Worm (Caenorhabditis elegans) whole organism, L2 larva: ENCODE results near the gene Y45F3A.1.

Experiments used
- F13H6.1 ChIP-seq: sonication (generic microtip); optimal IDR thresholded peaks from 2 replicates; lab custom pipeline; 2016; ENCODE audit warnings: missing genetic modification characterization, missing compliant biosample characterization
- R02D3.7 ChIP-seq: fragments of 150-350 bp; optimal IDR thresholded peaks from 2 replicates; lab custom pipeline; 2014; ENCODE audit warnings: missing biosample characterization, missing genetic modification characterization
- Y55F3AM.14 ChIP-seq: fragments of 200-800 bp; sonication (Bioruptor generic); optimal IDR thresholded peaks from 2 replicates; lab custom pipeline; 2018; ENCODE audit warnings: mild to moderate bottlenecking, missing genetic modification characterization, missing compliant biosample characterization
- ZK546.5 ChIP-seq: sonication (generic microtip); optimal IDR thresholded peaks from 2 replicates; lab custom pipeline; 2017; ENCODE audit warnings: missing biosample characterization, missing genetic modification characterization
- alr-1 ChIP-seq: fragments of 150-350 bp; optimal IDR thresholded peaks from 2 replicates; lab custom pipeline; 2014; ENCODE audit warnings: missing biosample characterization, missing genetic modification characterization
- aly-2 ChIP-seq: fragments of 150-350 bp; optimal IDR thresholded peaks from 2 replicates; lab custom pipeline; 2014; ENCODE audit warnings: missing biosample characterization, missing genetic modification characterization
- ama-1 ChIP-seq: fragments of 150-350 bp; optimal IDR thresholded peaks from 2 replicates; lab custom pipeline; 2018; ENCODE audit warnings: inconsistent platforms
- blmp-1 ChIP-seq: sonication (generic microtip); optimal IDR thresholded peaks from 2 replicates; lab custom pipeline; 2017; ENCODE audit warnings: missing genetic modification characterization, mild to moderate bottlenecking, missing compliant biosample characterization, antibody characterized with exemption, moderate library complexity; ENCODE audit not compliant: insufficient read depth
- ceh-16 ChIP-seq: fragments of 150-350 bp; optimal IDR thresholded peaks from 2 replicates; lab custom pipeline; 2014; ENCODE audit warnings: missing biosample characterization, missing genetic modification characterization
- crh-2 ChIP-seq: sonication (generic microtip); optimal IDR thresholded peaks from 2 replicates; lab custom pipeline; 2017; ENCODE audit warnings: missing biosample characterization, missing genetic modification characterization
- dmd-4 ChIP-seq: sonication (generic microtip); optimal IDR thresholded peaks from 2 replicates; lab custom pipeline; 2017; ENCODE audit warnings: missing biosample characterization, missing genetic modification characterization
- egl-27 ChIP-seq: sonication (generic microtip); optimal IDR thresholded peaks from 3 replicates; lab custom pipeline; 2017; ENCODE audit warnings: missing biosample characterization, missing genetic modification reagents, missing genetic modification characterization
- elt-1 ChIP-seq: fragments of 150-350 bp; optimal IDR thresholded peaks from 2 replicates; lab custom pipeline; 2014; ENCODE audit warnings: missing biosample characterization, missing genetic modification characterization
- elt-3 ChIP-seq: sonication (generic microtip); optimal IDR thresholded peaks from 2 replicates; lab custom pipeline; 2017; ENCODE audit warnings: missing biosample characterization, missing genetic modification characterization
- fos-1 ChIP-seq: fragments of 150-350 bp; optimal IDR thresholded peaks from 2 replicates; lab custom pipeline; 2014; ENCODE audit warnings: missing biosample characterization, missing genetic modification characterization
- gmeb-1 ChIP-seq: fragments of 150-350 bp; optimal IDR thresholded peaks from 2 replicates; lab custom pipeline; 2014; ENCODE audit warnings: missing biosample characterization, missing genetic modification characterization
- lin-11 ChIP-seq: fragments of 150-350 bp; sonication (generic microtip); optimal IDR thresholded peaks from 2 replicates; lab custom pipeline; 2014; ENCODE audit warnings: missing biosample characterization, missing genetic modification characterization, inconsistent platforms, mixed read lengths
- lin-13 ChIP-seq: fragments of 150-350 bp; optimal IDR thresholded peaks from 2 replicates; lab custom pipeline; 2014; ENCODE audit warnings: missing biosample characterization, missing genetic modification reagents, missing genetic modification characterization
- lin-39 ChIP-seq: fragments of 150-350 bp; optimal IDR thresholded peaks from 2 replicates; lab custom pipeline; 2014; ENCODE audit warnings: missing biosample characterization, missing genetic modification reagents, missing genetic modification characterization
- lsy-2 ChIP-seq, 2 experiments: fragments of 150-350 bp in 1 of 2; sonication (generic microtip) in 1 of 2; optimal IDR thresholded peaks; 2 replicates each; lab custom pipeline; 2014 to 2017; ENCODE audit warnings: missing biosample characterization in 2 of 2, missing genetic modification characterization in 2 of 2
- mab-5 ChIP-seq: fragments of 150-350 bp; optimal IDR thresholded peaks from 2 replicates; lab custom pipeline; 2014; ENCODE audit warnings: missing biosample characterization, missing genetic modification characterization
- mbf-1 ChIP-seq: sonication (generic microtip); optimal IDR thresholded peaks from 2 replicates; lab custom pipeline; 2017; ENCODE audit warnings: missing biosample characterization, missing genetic modification characterization
- mdl-1 ChIP-seq, 2 experiments: fragments of 150-350 bp in 1 of 2; sonication (generic microtip) in 1 of 2; optimal IDR thresholded peaks; 2 replicates each; lab custom pipeline; 2017; ENCODE audit warnings: missing biosample characterization in 2 of 2, missing genetic modification characterization in 2 of 2
- nhr-10 ChIP-seq: sonication (generic microtip); optimal IDR thresholded peaks from 2 replicates; lab custom pipeline; 2017; ENCODE audit warnings: missing biosample characterization, missing genetic modification characterization
- nhr-11 ChIP-seq: fragments of 150-350 bp; optimal IDR thresholded peaks from 2 replicates; lab custom pipeline; 2014; ENCODE audit warnings: missing biosample characterization, missing genetic modification characterization
- nhr-12 ChIP-seq: fragments of 150-350 bp; optimal IDR thresholded peaks from 2 replicates; lab custom pipeline; 2014; ENCODE audit warnings: missing biosample characterization, missing genetic modification characterization
- nhr-129 ChIP-seq: fragments of 150-350 bp; optimal IDR thresholded peaks from 2 replicates; lab custom pipeline; 2014; ENCODE audit warnings: missing biosample characterization, missing genetic modification characterization
- nhr-21 ChIP-seq: fragments of 150-350 bp; optimal IDR thresholded peaks from 2 replicates; lab custom pipeline; 2014; ENCODE audit warnings: missing biosample characterization, missing genetic modification characterization
- nhr-23 ChIP-seq: fragments of 150-350 bp; optimal IDR thresholded peaks from 2 replicates; lab custom pipeline; 2014; ENCODE audit warnings: missing biosample characterization, missing genetic modification reagents, missing genetic modification characterization
- nhr-237 ChIP-seq: fragments of 150-350 bp; optimal IDR thresholded peaks from 2 replicates; lab custom pipeline; 2014; ENCODE audit warnings: missing biosample characterization, missing genetic modification characterization
- nhr-25 ChIP-seq: fragments of 150-350 bp; sonication (generic microtip); optimal IDR thresholded peaks from 3 replicates; lab custom pipeline; 2014; ENCODE audit warnings: missing biosample characterization, missing genetic modification characterization
- nhr-6 ChIP-seq: fragments of 150-350 bp; optimal IDR thresholded peaks from 2 replicates; lab custom pipeline; 2014; ENCODE audit warnings: missing biosample characterization, missing genetic modification characterization
- nhr-77 ChIP-seq: fragments of 150-350 bp; optimal IDR thresholded peaks from 2 replicates; lab custom pipeline; 2014; ENCODE audit warnings: missing biosample characterization, missing genetic modification characterization
- peb-1 ChIP-seq: fragments of 150-350 bp; optimal IDR thresholded peaks from 2 replicates; lab custom pipeline; 2014; ENCODE audit warnings: missing biosample characterization, missing genetic modification characterization
- sem-4 ChIP-seq: fragments of 150-350 bp; optimal IDR thresholded peaks from 2 replicates; lab custom pipeline; 2014; ENCODE audit warnings: missing biosample characterization, missing genetic modification reagents, missing genetic modification characterization
- skn-1 ChIP-seq: sonication (generic microtip); optimal IDR thresholded peaks from 2 replicates; lab custom pipeline; 2017; ENCODE audit warnings: missing biosample characterization, missing genetic modification characterization
- sma-3 ChIP-seq: sonication (generic microtip); optimal IDR thresholded peaks from 2 replicates; lab custom pipeline; 2016; ENCODE audit warnings: missing genetic modification reagents, missing genetic modification characterization, missing compliant biosample characterization
- sma-9 ChIP-seq, 2 experiments: fragments of 150-350 bp in 1 of 2; sonication (generic microtip) in 1 of 2; optimal IDR thresholded peaks; 2 replicates each; lab custom pipeline; 2014 to 2016; ENCODE audit warnings: missing genetic modification characterization in 2 of 2, mild to moderate bottlenecking in 1 of 2, missing biosample characterization in 1 of 2, missing compliant biosample characterization in 1 of 2, missing genetic modification reagents in 1 of 2, moderate library complexity in 1 of 2
- snpc-4 ChIP-seq: fragments of 150-350 bp; optimal IDR thresholded peaks from 2 replicates; lab custom pipeline; 2014; ENCODE audit warnings: missing biosample characterization, missing genetic modification characterization
- unc-39 ChIP-seq: fragments of 150-350 bp; optimal IDR thresholded peaks from 2 replicates; lab custom pipeline; 2014; ENCODE audit warnings: missing biosample characterization, missing genetic modification characterization
- unc-55 ChIP-seq: fragments of 150-350 bp; sonication (generic microtip); optimal IDR thresholded peaks from 3 replicates; lab custom pipeline; 2014; ENCODE audit warnings: missing biosample characterization, missing genetic modification reagents, missing genetic modification characterization
- unc-62 ChIP-seq: fragments of 150-350 bp; optimal IDR thresholded peaks from 2 replicates; lab custom pipeline; 2014; ENCODE audit warnings: missing biosample characterization, missing genetic modification reagents, missing genetic modification characterization
- zag-1 ChIP-seq: fragments of 150-350 bp; optimal IDR thresholded peaks from 2 replicates; lab custom pipeline; 2014; ENCODE audit warnings: missing biosample characterization, missing genetic modification characterization
- ztf-1 ChIP-seq: fragments of 200-800 bp; sonication (Bioruptor generic); conservative IDR thresholded peaks from 2 replicates; pipeline ENCODE4 v1.3.6; 2022; ENCODE audit warnings: missing genetic modification characterization, missing compliant biosample characterization
- ztf-11 ChIP-seq: sonication (generic microtip); optimal IDR thresholded peaks from 2 replicates; lab custom pipeline; 2017; ENCODE audit warnings: missing biosample characterization, missing genetic modification characterization
- ztf-4 ChIP-seq: fragments of 150-350 bp; optimal IDR thresholded peaks from 2 replicates; lab custom pipeline; 2014; ENCODE audit warnings: missing biosample characterization, missing genetic modification characterization

The Y45F3A.1 gene

DNA sequence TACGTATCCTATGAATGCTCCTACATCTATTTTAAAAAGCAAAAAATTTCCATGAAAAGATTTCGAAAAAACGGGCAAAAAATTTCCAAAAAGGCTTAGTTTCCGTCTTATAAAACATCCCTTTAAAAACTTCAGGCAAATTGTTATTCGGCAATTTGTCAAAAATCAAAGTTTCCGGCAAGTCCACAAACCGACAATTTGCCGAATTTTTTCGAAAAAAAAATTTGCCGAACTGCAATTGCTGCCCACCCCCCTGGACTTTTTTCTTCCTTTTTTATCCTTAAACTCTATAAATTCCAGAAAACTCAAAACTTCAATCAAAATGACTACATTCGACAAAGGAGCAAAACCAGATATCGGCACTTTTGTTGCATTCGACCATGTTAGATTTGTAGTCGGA, 26.5 kb downstream of the Y45F3A.1 start, which contains the start of gene hpd-1:
Gene hpd-1, plus strand, starts transcription at position 301 of the 400 bp plus-strand sequence.
- no peak for TF ChIP-seq sem-4 (tag; lab: Kevin White, UChicago)
- no peak for TF ChIP-seq nhr-25 (tag; lab: Kevin White, UChicago)
- TF ChIP-seq mab-5 (tag; lab: Kevin White, UChicago), result no peak
- no peak for TF ChIP-seq blmp-1
- TF ChIP-seq aly-2, result no peak
- TF ChIP-seq nhr-10 (tag; lab: Kevin White, UChicago), result no peak
- TF ChIP-seq F13H6.1 (tag; lab: Kevin White, UChicago), result no peak
- no peak for TF ChIP-seq peb-1 (tag; lab: Kevin White, UChicago)
- no peak for TF ChIP-seq unc-55
- TF ChIP-seq nhr-237 (tag; lab: Kevin White, UChicago), result no peak
- TF ChIP-seq ceh-16 (tag; lab: Kevin White, UChicago), result no peak
- TF ChIP-seq R02D3.7 (tag; lab: Kevin White, UChicago), result no peak
- TF ChIP-seq nhr-77 (tag; lab: Kevin White, UChicago), result no peak
- TF ChIP-seq mbf-1 (tag; lab: Kevin White, UChicago), result no peak
- TF ChIP-seq nhr-6 (tag; lab: Kevin White, UChicago), result no peak
- no peak for TF ChIP-seq lsy-2 (tag; optimal IDR thresholded peaks at IDR 0.05; lab: Kevin White, UChicago)
- no peak for TF ChIP-seq mdl-1 (tag; optimal IDR thresholded peaks at IDR 0.05; lab: Kevin White, UChicago)
- TF ChIP-seq, all 48 proteins: peak for 0

DNA sequence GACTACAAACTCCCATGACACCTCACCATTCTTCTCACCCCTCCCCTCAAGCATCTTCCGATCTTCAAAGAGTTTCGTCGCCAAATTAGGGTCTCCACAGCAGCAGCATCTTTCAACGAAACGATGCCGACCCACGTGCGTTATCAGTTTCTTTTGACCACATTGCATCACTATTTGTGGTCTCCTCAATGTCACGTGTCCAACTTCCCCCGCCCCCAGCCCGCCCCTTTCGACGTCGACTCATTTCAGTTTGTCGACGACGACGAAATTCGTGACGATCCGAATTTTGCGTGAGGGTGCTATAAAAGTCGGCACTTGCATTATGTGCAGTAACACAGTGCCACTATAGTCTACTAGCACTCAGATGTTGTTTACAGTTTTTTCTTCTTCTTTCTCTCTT, 27.5 kb downstream of the Y45F3A.1 start:
- peak; percentile 21 for TF ChIP-seq gmeb-1 (tag; lab: Kevin White, UChicago)
- TF ChIP-seq alr-1 (tag; lab: Kevin White, UChicago), result no peak
- peak; percentile 43 for TF ChIP-seq ama-1 (lab: Kevin White, UChicago)
- peak; percentile 72 to 81 for TF ChIP-seq mdl-1 (tag; optimal IDR thresholded peaks at IDR 0.05; lab: Kevin White, UChicago)
- TF ChIP-seq nhr-21 (tag; lab: Kevin White, UChicago), result peak; percentile 73
- peak; percentile 76 for TF ChIP-seq sma-9 (GFP tag; optimal IDR thresholded peaks at IDR 0.05; lab: Kevin White, UChicago)
- TF ChIP-seq sma-9 (tag; optimal IDR thresholded peaks at IDR 0.05; lab: Kevin White, UChicago), result no peak
- no peak for TF ChIP-seq nhr-77 (tag; lab: Kevin White, UChicago)
- peak; percentile 39 for TF ChIP-seq blmp-1
- TF ChIP-seq unc-39, result no peak
- peak; percentile 56 for TF ChIP-seq Y55F3AM.14 (GFP tag; lab: Kevin White, UChicago)
- peak; percentile 49 for TF ChIP-seq fos-1
- TF ChIP-seq dmd-4, result no peak
- TF ChIP-seq nhr-129 (tag; lab: Kevin White, UChicago), result peak; percentile 88
- TF ChIP-seq F13H6.1 (tag; lab: Kevin White, UChicago), result peak; percentile 50
- peak; percentile 58 for TF ChIP-seq nhr-25 (tag; lab: Kevin White, UChicago)
- TF ChIP-seq sma-3 (GFP tag; lab: Kevin White, UChicago), result peak; percentile 58
- TF ChIP-seq lsy-2 (tag; optimal IDR thresholded peaks at IDR 0.05; lab: Kevin White, UChicago), result peak in 1 of 2 experiments; percentile 13

ce11 chrIII:10533310-10533709, 28.4 kb downstream of the Y45F3A.1 start:
- TF ChIP-seq snpc-4 (tag; lab: Kevin White, UChicago), result no peak
- TF ChIP-seq ztf-1 (GFP tag; lab: Robert Waterston, UW), result no peak
- TF ChIP-seq nhr-129 (tag; lab: Kevin White, UChicago), result peak; percentile 75
- TF ChIP-seq alr-1 (tag; lab: Kevin White, UChicago), result no peak
- no peak for TF ChIP-seq lsy-2 (tag; optimal IDR thresholded peaks at IDR 0.05; lab: Kevin White, UChicago)
- TF ChIP-seq R02D3.7 (tag; lab: Kevin White, UChicago), result no peak
- no peak for TF ChIP-seq Y55F3AM.14 (GFP tag; lab: Kevin White, UChicago)
- no peak for TF ChIP-seq elt-3 (tag; lab: Kevin White, UChicago)
- TF ChIP-seq elt-1 (tag; lab: Kevin White, UChicago), result no peak
- no peak for TF ChIP-seq skn-1 (tag; lab: Kevin White, UChicago)
- TF ChIP-seq gmeb-1 (tag; lab: Kevin White, UChicago), result peak; percentile 57
- TF ChIP-seq unc-55, result no peak
- TF ChIP-seq nhr-12 (tag; lab: Kevin White, UChicago), result no peak
- TF ChIP-seq nhr-23 (tag; lab: Kevin White, UChicago), result no peak
- TF ChIP-seq zag-1, result no peak
- TF ChIP-seq fos-1, result peak; percentile 96
- TF ChIP-seq ZK546.5 (tag; lab: Kevin White, UChicago), result no peak
- TF ChIP-seq sem-4 (tag; lab: Kevin White, UChicago), result no peak
- no peak for TF ChIP-seq lin-13 (GFP tag; lab: Kevin White, UChicago)
- no peak for TF ChIP-seq nhr-237 (tag; lab: Kevin White, UChicago)
- peak; percentile 55 for TF ChIP-seq sma-3 (GFP tag; lab: Kevin White, UChicago)
- no peak for TF ChIP-seq nhr-11 (tag; lab: Kevin White, UChicago)
- no peak for TF ChIP-seq ztf-11
- TF ChIP-seq lin-39, result no peak
- no peak for TF ChIP-seq egl-27 (tag; lab: Kevin White, UChicago)
- TF ChIP-seq ceh-16 (tag; lab: Kevin White, UChicago), result no peak
- TF ChIP-seq unc-39, result no peak
- TF ChIP-seq dmd-4, result no peak
- TF ChIP-seq F13H6.1 (tag; lab: Kevin White, UChicago), result peak; percentile 19
- no peak for TF ChIP-seq ztf-4
- TF ChIP-seq mdl-1 (tag; optimal IDR thresholded peaks at IDR 0.05; lab: Kevin White, UChicago), result no peak
- peak; percentile 6 for TF ChIP-seq blmp-1
- peak; percentile 67 for TF ChIP-seq nhr-21 (tag; lab: Kevin White, UChicago)
- TF ChIP-seq crh-2 (tag; lab: Kevin White, UChicago), result peak; percentile 86
- no peak for TF ChIP-seq unc-62 (GFP tag; lab: Kevin White, UChicago)
- TF ChIP-seq nhr-6 (tag; lab: Kevin White, UChicago), result no peak
- TF ChIP-seq nhr-77 (tag; lab: Kevin White, UChicago), result no peak
- TF ChIP-seq lin-11 (tag; lab: Kevin White, UChicago), result no peak
- TF ChIP-seq mbf-1 (tag; lab: Kevin White, UChicago), result no peak
